Fruit fly (Drosophila melanogaster) whole organism, adult: ENCODE measurements around the gene Hel25E.

Experiments
- CG11617 ChIP-seq: fragments of 200-800 bp; sonication (Bioruptor generic); optimal IDR thresholded peaks from 2 replicates; lab custom pipeline; 2017; ENCODE audit warnings: mild to moderate bottlenecking, missing biosample characterization, missing genetic modification reagents, missing genetic modification characterization
- CG12768 ChIP-seq: fragments of 200-800 bp; sonication (Bioruptor generic); optimal IDR thresholded peaks from 2 replicates; lab custom pipeline; 2017; ENCODE audit warnings: missing biosample characterization, missing genetic modification characterization, mild to moderate bottlenecking, moderate library complexity, missing genetic modification reagents
- CG14711 ChIP-seq: fragments of 200-800 bp; sonication (Bioruptor generic); optimal IDR thresholded peaks from 2 replicates; lab custom pipeline; 2018; ENCODE audit warnings: missing biosample characterization, mild to moderate bottlenecking, missing genetic modification characterization, moderate library complexity
- CG33017 ChIP-seq: fragments of 200-800 bp; sonication (Bioruptor generic); optimal IDR thresholded peaks from 2 replicates; lab custom pipeline; 2018; ENCODE audit warnings: missing biosample characterization, mild to moderate bottlenecking, missing genetic modification characterization, moderate library complexity
- CG7045 ChIP-seq: fragments of 200-800 bp; sonication (Bioruptor generic); optimal IDR thresholded peaks from 2 replicates; lab custom pipeline; 2017; ENCODE audit warnings: missing biosample characterization, mild to moderate bottlenecking, missing genetic modification characterization
- Clk ChIP-seq: fragments of 200-800 bp; sonication (Bioruptor generic); optimal IDR thresholded peaks from 2 replicates; lab custom pipeline; 2017; ENCODE audit warnings: missing biosample characterization, missing genetic modification characterization
- Mnt ChIP-seq: fragments of 200-800 bp; sonication (Bioruptor generic); optimal IDR thresholded peaks from 2 replicates; lab custom pipeline; 2016; ENCODE audit warnings: missing biosample characterization, mild to moderate bottlenecking, missing genetic modification characterization
- cic ChIP-seq: fragments of 200-800 bp; sonication (Bioruptor generic); optimal IDR thresholded peaks from 2 replicates; lab custom pipeline; 2017; ENCODE audit warnings: missing biosample characterization, mild to moderate bottlenecking, missing genetic modification characterization, moderate library complexity
- ovo ChIP-seq: fragments of 200-800 bp; sonication (Bioruptor generic); optimal IDR thresholded peaks from 2 replicates; lab custom pipeline; 2016; ENCODE audit warnings: missing biosample characterization, missing genetic modification characterization

- no peak for TF ChIP-seq ovo (GFP tag; lab: Kevin White, UChicago)
- TF ChIP-seq cic = no peak
- no peak for TF ChIP-seq CG11617 (GFP tag; lab: Kevin White, UChicago)
- TF ChIP-seq CG12768 (GFP tag; lab: Kevin White, UChicago) = no peak
- no peak for TF ChIP-seq CG7045 (GFP tag; lab: Kevin White, UChicago)
- no peak for TF ChIP-seq CG33017 (tag; lab: Kevin White, UChicago)
- no peak for TF ChIP-seq Clk (GFP tag; lab: Kevin White, UChicago)
- no peak for TF ChIP-seq CG14711 (tag; lab: Kevin White, UChicago)
- TF ChIP-seq Mnt (GFP tag; lab: Kevin White, UChicago) = no peak
These were observed 5.5 kb downstream of the Hel25E start, which contains the start of gene tomb for dm6 chr2L:5536658-5537057.
